Worm (Caenorhabditis elegans) whole organism, early embryonic: ENCODE measurements around the gene parn-2.

ENCODE experiments used
- B0310.2 ChIP-seq: sonication (generic microtip); optimal IDR thresholded peaks from 2 replicates; lab custom pipeline; 2016; ENCODE audit warnings: mild to moderate bottlenecking, missing genetic modification characterization, missing compliant biosample characterization
- F13C5.2 ChIP-seq: sonication (generic microtip); optimal IDR thresholded peaks from 2 replicates; lab custom pipeline; 2017; ENCODE audit warnings: mild to moderate bottlenecking, missing genetic modification characterization, inconsistent platforms, missing compliant biosample characterization
- ama-1 ChIP-seq: fragments of 150-350 bp; optimal IDR thresholded peaks from 2 replicates; lab custom pipeline; 2014
- ceh-36 ChIP-seq: sonication (generic microtip); optimal IDR thresholded peaks from 2 replicates; lab custom pipeline; 2016; ENCODE audit warnings: missing genetic modification characterization, inconsistent platforms, missing compliant biosample characterization
- ets-7 ChIP-seq: sonication (generic microtip); optimal IDR thresholded peaks from 2 replicates; lab custom pipeline; 2016; ENCODE audit warnings: missing genotype, missing genetic modification characterization, missing compliant biosample characterization
- flt-1 ChIP-seq: fragments of 200-800 bp; sonication (Bioruptor generic); IDR thresholded peaks from 2 replicates; pipeline ENCODE4 v1.3.6; 2022; ENCODE audit warnings: missing genetic modification characterization, missing compliant biosample characterization
- hmbx-1 ChIP-seq: sonication (generic microtip); optimal IDR thresholded peaks from 2 replicates; lab custom pipeline; 2016; ENCODE audit warnings: mild to moderate bottlenecking, missing genetic modification characterization, missing compliant biosample characterization
- hnd-1 ChIP-seq: sonication (generic microtip); optimal IDR thresholded peaks from 2 replicates; lab custom pipeline; 2016; ENCODE audit warnings: missing genetic modification characterization, missing compliant biosample characterization
- pes-1 ChIP-seq: fragments of 200-800 bp; sonication (Bioruptor generic); IDR thresholded peaks from 2 replicates; pipeline ENCODE4 v1.3.6; 2022; ENCODE audit warnings: missing genetic modification reagents, missing genetic modification characterization, missing compliant biosample characterization
- scrt-1 ChIP-seq: fragments of 200-800 bp; sonication (Bioruptor generic); IDR thresholded peaks from 2 replicates; pipeline ENCODE4 v1.3.6; 2022; ENCODE audit warnings: missing genetic modification characterization, missing compliant biosample characterization
- sea-1 ChIP-seq: fragments of 200-800 bp; sonication (Bioruptor generic); conservative IDR thresholded peaks from 2 replicates; pipeline ENCODE4 v1.3.6; 2022; ENCODE audit warnings: missing genetic modification characterization, missing compliant biosample characterization
- tbx-11 ChIP-seq: fragments of 200-800 bp; sonication (Bioruptor generic); IDR thresholded peaks from 2 replicates; pipeline ENCODE4 v1.3.6; 2022; ENCODE audit warnings: missing genetic modification characterization, missing compliant biosample characterization
- tra-4 ChIP-seq: sonication (generic microtip); optimal IDR thresholded peaks from 2 replicates; lab custom pipeline; 2017; ENCODE audit warnings: missing genetic modification characterization, missing compliant biosample characterization

- TF ChIP-seq tra-4 (tag; lab: Kevin White, UChicago) (no peak), flt-1 (GFP tag; lab: Robert Waterston, UW) (no peak), ama-1 (lab: Kevin White, UChicago) (no peak), F13C5.2 (tag; lab: Kevin White, UChicago) (no peak), sea-1 (GFP tag; lab: Robert Waterston, UW) (0 out of 2 replicates have a peak, but pooled peaks have one; percentile 13), scrt-1 (GFP tag; lab: Robert Waterston, UW) (no peak), hnd-1 (tag; lab: Kevin White, UChicago) (no peak), ets-7 (tag; lab: Kevin White, UChicago) (no peak), pes-1 (GFP tag; lab: Robert Waterston, UW) (no peak), tbx-11 (GFP tag; lab: Robert Waterston, UW) (no peak), ceh-36 (tag; lab: Kevin White, UChicago) (no peak), hmbx-1 (tag; lab: Kevin White, UChicago) (no peak), B0310.2 (tag; lab: Kevin White, UChicago) (no peak)
These were observed 6.1 kb upstream of the parn-2 start for ce11 chrII:12262567-12262966.
